Fruit fly (Drosophila melanogaster) whole organism, pupa: ENCODE data around the gene CG12998.

Experiments
- CG10348 ChIP-seq: fragments of 200-800 bp; sonication (Bioruptor generic); IDR thresholded peaks from 2 replicates; pipeline ENCODE4 v1.3.6; 2022; ENCODE audit warnings: missing biosample characterization, missing genetic modification characterization
- CG12605 ChIP-seq: fragments of 200-800 bp; sonication (Bioruptor generic); IDR thresholded peaks from 2 replicates; pipeline ENCODE4 v1.3.6; 2022; ENCODE audit warnings: missing biosample characterization, missing genetic modification characterization
- CG14655 ChIP-seq: fragments of 200-800 bp; sonication (Bioruptor generic); optimal IDR thresholded peaks from 3 replicates; lab custom pipeline; 2017; ENCODE audit warnings: mild to moderate bottlenecking, missing biosample characterization, missing genetic modification reagents, missing genetic modification characterization
- CG17806 ChIP-seq: fragments of 200-800 bp; sonication (Bioruptor generic); optimal IDR thresholded peaks from 2 replicates; lab custom pipeline; 2018; ENCODE audit warnings: missing biosample characterization, mild to moderate bottlenecking, missing genetic modification characterization, moderate library complexity
- CG32121 ChIP-seq: fragments of 200-800 bp; sonication (Bioruptor generic); IDR thresholded peaks from 2 replicates; pipeline ENCODE4 v1.3.6; 2022; ENCODE audit warnings: missing biosample characterization, missing genetic modification characterization
- CG34367 ChIP-seq: fragments of 200-800 bp; sonication (Bioruptor generic); optimal IDR thresholded peaks from 2 replicates; lab custom pipeline; 2018; ENCODE audit warnings: missing biosample characterization, mild to moderate bottlenecking, missing genetic modification characterization
- CG8159 ChIP-seq: fragments of 200-800 bp; sonication (Bioruptor generic); optimal IDR thresholded peaks from 3 replicates; lab custom pipeline; 2018; ENCODE audit warnings: missing biosample characterization, mild to moderate bottlenecking, missing genetic modification characterization, moderate library complexity
- CG9948 ChIP-seq: fragments of 200-800 bp; sonication (Bioruptor generic); optimal IDR thresholded peaks from 2 replicates; lab custom pipeline; 2018; ENCODE audit warnings: missing biosample characterization, mild to moderate bottlenecking, missing genetic modification characterization, moderate library complexity
- D1 ChIP-seq: fragments of 200-800 bp; sonication (Bioruptor generic); optimal IDR thresholded peaks from 2 replicates; lab custom pipeline; 2018; ENCODE audit warnings: missing biosample characterization, mild to moderate bottlenecking, missing genetic modification characterization, moderate library complexity
- Ets98B ChIP-seq: fragments of 200-800 bp; sonication (Bioruptor generic); IDR thresholded peaks from 2 replicates; pipeline ENCODE4 v1.3.6; 2022; ENCODE audit warnings: missing biosample characterization, missing genetic modification characterization
- Pif1A ChIP-seq: fragments of 200-800 bp; sonication (Bioruptor generic); optimal IDR thresholded peaks from 3 replicates; lab custom pipeline; 2016; ENCODE audit warnings: missing biosample characterization, missing genetic modification characterization
- Pif1B ChIP-seq: fragments of 200-800 bp; sonication (Bioruptor generic); optimal IDR thresholded peaks from 3 replicates; lab custom pipeline; 2016; ENCODE audit warnings: missing biosample characterization, missing genetic modification characterization
- fd96Ca ChIP-seq: fragments of 200-800 bp; sonication (Bioruptor generic); IDR thresholded peaks from 3 replicates; pipeline ENCODE4 v1.3.6; 2022; ENCODE audit warnings: missing biosample characterization, missing genetic modification characterization
- gl ChIP-seq: fragments of 200-800 bp; sonication (Bioruptor generic); optimal IDR thresholded peaks from 2 replicates; lab custom pipeline; 2018; ENCODE audit warnings: missing biosample characterization, mild to moderate bottlenecking, missing genetic modification characterization

DNA sequence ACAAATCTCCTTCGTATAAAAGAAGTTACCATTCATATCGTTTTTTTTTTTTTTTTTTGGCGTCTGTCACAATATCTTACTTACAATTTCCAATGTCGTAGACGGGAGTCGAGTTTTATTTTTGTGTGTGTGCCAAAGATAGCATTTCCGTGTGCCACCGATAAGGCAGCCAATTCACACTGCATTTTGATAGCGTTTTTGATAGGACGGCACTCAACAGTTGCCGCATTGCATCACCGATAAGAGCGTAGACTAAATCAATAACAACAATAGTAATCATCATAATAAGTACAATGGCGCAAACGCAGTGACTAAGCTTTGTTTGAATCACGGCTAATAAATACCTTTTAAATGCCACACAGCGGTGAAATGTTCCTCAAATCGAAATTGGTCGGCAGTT, 32.0 kb upstream of the CG12998 start:
- TF ChIP-seq Ets98B (GFP tag; lab: Robert Waterston, UW) (no peak), CG32121 (GFP tag; lab: Robert Waterston, UW) (no peak), CG34367 (tag; lab: Kevin White, UChicago) (no peak), Pif1B (GFP tag; lab: Kevin White, UChicago) (no peak), CG10348 (GFP tag; lab: Robert Waterston, UW) (no peak), fd96Ca (GFP tag; lab: Robert Waterston, UW) (no peak), D1 (tag; lab: Kevin White, UChicago) (no peak), CG9948 (tag; lab: Kevin White, UChicago) (no peak), CG12605 (GFP tag; lab: Robert Waterston, UW) (no peak), CG14655 (GFP tag; lab: Kevin White, UChicago) (no peak), CG8159 (tag; lab: Kevin White, UChicago) (no peak), Pif1A (GFP tag; lab: Kevin White, UChicago) (no peak), gl (tag; lab: Kevin White, UChicago) (no peak), CG17806 (tag; lab: Kevin White, UChicago) (no peak)
